Worm (Caenorhabditis elegans) whole organism, L3 larva: ENCODE results near the gene R12B2.6.

ENCODE experiments used
- R02D3.7 ChIP-seq: fragments of 150-350 bp; optimal IDR thresholded peaks from 2 replicates; lab custom pipeline; 2014; ENCODE audit warnings: missing biosample characterization, missing genetic modification characterization
- ZK546.5 ChIP-seq: sonication (generic microtip); optimal IDR thresholded peaks from 2 replicates; lab custom pipeline; 2017; ENCODE audit warnings: missing biosample characterization, missing genetic modification characterization
- aly-2 ChIP-seq: fragments of 150-350 bp; optimal IDR thresholded peaks from 2 replicates; lab custom pipeline; 2014; ENCODE audit warnings: missing biosample characterization, missing genetic modification characterization
- ama-1 ChIP-seq: fragments of 150-350 bp; optimal IDR thresholded peaks from 2 replicates; lab custom pipeline; 2018
- ceh-28 ChIP-seq: fragments of 150-350 bp; optimal IDR thresholded peaks from 2 replicates; lab custom pipeline; 2014; ENCODE audit warnings: missing biosample characterization, missing genetic modification reagents, missing genetic modification characterization
- ceh-9 ChIP-seq: sonication (generic microtip); optimal IDR thresholded peaks from 2 replicates; lab custom pipeline; 2018; ENCODE audit warnings: missing biosample characterization, missing genetic modification characterization
- daf-12 ChIP-seq: fragments of 150-350 bp; optimal IDR thresholded peaks from 2 replicates; lab custom pipeline; 2014; ENCODE audit warnings: missing biosample characterization, missing genetic modification reagents, missing genetic modification characterization
- egl-27 ChIP-seq: sonication (generic microtip); optimal IDR thresholded peaks from 4 replicates; lab custom pipeline; 2017; ENCODE audit warnings: missing biosample characterization, missing genetic modification reagents, missing genetic modification characterization
- egl-5 ChIP-seq: fragments of 150-350 bp; optimal IDR thresholded peaks from 2 replicates; lab custom pipeline; 2017; ENCODE audit warnings: missing biosample characterization, missing genetic modification reagents, missing genetic modification characterization, inconsistent platforms
- elt-1 ChIP-seq: fragments of 150-350 bp; optimal IDR thresholded peaks from 2 replicates; lab custom pipeline; 2014; ENCODE audit warnings: missing biosample characterization, missing genetic modification characterization
- elt-2 ChIP-seq: sonication (generic microtip); optimal IDR thresholded peaks from 2 replicates; lab custom pipeline; 2016; ENCODE audit warnings: missing genetic modification reagents, mild to moderate bottlenecking, missing genetic modification characterization, missing compliant biosample characterization
- elt-3 ChIP-seq, 3 experiments: fragments of 150-350 bp in 1 of 3; sonication (generic microtip) in 2 of 3; optimal IDR thresholded peaks; 2 replicates in 2 of 3; 4 replicates in 1 of 3; lab custom pipeline; 2014 to 2017; ENCODE audit warnings: missing biosample characterization in 3 of 3, missing genetic modification characterization in 3 of 3
- eor-1 ChIP-seq, 2 experiments: fragments of 150-350 bp; optimal IDR thresholded peaks; 2 replicates each; lab custom pipeline; 2014 to 2018; ENCODE audit warnings: missing biosample characterization in 2 of 2, missing genetic modification characterization in 2 of 2
- fos-1 ChIP-seq: fragments of 150-350 bp; optimal IDR thresholded peaks from 2 replicates; lab custom pipeline; 2014; ENCODE audit warnings: missing biosample characterization, missing genetic modification characterization
- hmg-11 ChIP-seq: sonication (generic microtip); optimal IDR thresholded peaks from 2 replicates; lab custom pipeline; 2016; ENCODE audit warnings: missing genetic modification characterization, missing compliant biosample characterization
- jun-1 ChIP-seq: fragments of 150-350 bp; optimal IDR thresholded peaks from 2 replicates; lab custom pipeline; 2014; ENCODE audit warnings: missing biosample characterization, missing genetic modification reagents, missing genetic modification characterization
- lin-15B ChIP-seq: fragments of 150-350 bp; optimal IDR thresholded peaks from 2 replicates; lab custom pipeline; 2014; ENCODE audit warnings: missing biosample characterization, missing genetic modification characterization
- lin-39 ChIP-seq: fragments of 150-350 bp; optimal IDR thresholded peaks from 2 replicates; lab custom pipeline; 2018; ENCODE audit warnings: missing biosample characterization, missing genetic modification reagents, missing genetic modification characterization
- lsy-12 ChIP-seq: sonication (generic microtip); optimal IDR thresholded peaks from 2 replicates; lab custom pipeline; 2016; ENCODE audit warnings: mild to moderate bottlenecking, missing genetic modification characterization, missing compliant biosample characterization
- mdl-1 ChIP-seq: fragments of 150-350 bp; optimal IDR thresholded peaks from 2 replicates; lab custom pipeline; 2014; ENCODE audit warnings: missing biosample characterization, missing genetic modification characterization
- nfya-1 ChIP-seq: sonication (generic microtip); optimal IDR thresholded peaks from 2 replicates; lab custom pipeline; 2017; ENCODE audit warnings: missing genetic modification characterization, mild to moderate bottlenecking, missing compliant biosample characterization, antibody characterized with exemption, moderate library complexity; ENCODE audit not compliant: insufficient read depth
- nhr-11 ChIP-seq: fragments of 150-350 bp; optimal IDR thresholded peaks from 2 replicates; lab custom pipeline; 2014; ENCODE audit warnings: missing biosample characterization, missing genetic modification characterization
- nhr-23 ChIP-seq: fragments of 150-350 bp; optimal IDR thresholded peaks from 2 replicates; lab custom pipeline; 2014; ENCODE audit warnings: missing biosample characterization, missing genetic modification reagents, missing genetic modification characterization
- nhr-237 ChIP-seq: fragments of 150-350 bp; optimal IDR thresholded peaks from 2 replicates; lab custom pipeline; 2014; ENCODE audit warnings: missing biosample characterization, missing genetic modification characterization
- nhr-25 ChIP-seq: sonication (generic microtip); optimal IDR thresholded peaks from 2 replicates; lab custom pipeline; 2017; ENCODE audit warnings: missing biosample characterization, missing genetic modification characterization
- nhr-28 ChIP-seq: fragments of 150-350 bp; optimal IDR thresholded peaks from 2 replicates; lab custom pipeline; 2014; ENCODE audit warnings: missing biosample characterization, missing genetic modification characterization
- nhr-43 ChIP-seq: sonication (generic microtip); optimal IDR thresholded peaks from 2 replicates; lab custom pipeline; 2016; ENCODE audit warnings: mild to moderate bottlenecking, missing genetic modification characterization, missing compliant biosample characterization; ENCODE audit not compliant: poor library complexity, severe bottlenecking
- nhr-77 ChIP-seq: fragments of 150-350 bp; optimal IDR thresholded peaks from 2 replicates; lab custom pipeline; 2014; ENCODE audit warnings: missing biosample characterization, missing genetic modification characterization
- pha-4 ChIP-seq: fragments of 150-350 bp; optimal IDR thresholded peaks from 2 replicates; lab custom pipeline; 2014; ENCODE audit warnings: missing biosample characterization, missing genetic modification reagents, missing genetic modification characterization
- pqm-1 ChIP-seq: fragments of 150-350 bp; optimal IDR thresholded peaks from 2 replicates; lab custom pipeline; 2017; ENCODE audit warnings: missing biosample characterization, missing genetic modification characterization, inconsistent platforms
- snpc-4 ChIP-seq: fragments of 150-350 bp; optimal IDR thresholded peaks from 2 replicates; lab custom pipeline; 2014; ENCODE audit warnings: missing biosample characterization, missing genetic modification characterization
- unc-39 ChIP-seq: sonication (generic microtip); optimal IDR thresholded peaks from 4 replicates; lab custom pipeline; 2017; ENCODE audit warnings: missing biosample characterization, missing genetic modification characterization
- unc-62 ChIP-seq: fragments of 150-350 bp; sonication (generic microtip); optimal IDR thresholded peaks from 4 replicates; lab custom pipeline; 2014; ENCODE audit warnings: missing biosample characterization, missing genetic modification reagents, missing genetic modification characterization
- ztf-4 ChIP-seq: fragments of 150-350 bp; optimal IDR thresholded peaks from 2 replicates; lab custom pipeline; 2014; ENCODE audit warnings: missing biosample characterization, missing genetic modification characterization

Gene R12B2.6

DNA sequence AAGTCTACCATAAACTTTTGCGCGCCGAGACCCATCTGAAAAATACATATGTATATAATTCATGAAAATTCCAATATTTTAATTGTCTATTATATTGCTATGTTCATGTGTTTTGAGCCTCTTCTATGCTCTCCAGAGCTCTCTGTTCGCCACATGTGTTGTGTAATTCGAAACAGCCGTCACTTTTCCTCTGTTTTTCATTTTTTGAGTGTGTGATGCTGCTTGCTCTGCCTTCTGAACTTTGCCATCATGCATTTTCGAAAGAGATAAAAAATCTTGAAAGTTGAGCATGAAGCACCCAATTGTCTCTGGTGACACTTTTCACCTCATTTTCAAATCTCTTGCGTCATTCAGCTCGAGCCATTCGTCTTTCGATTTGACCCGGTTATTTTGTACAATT lies 38.3 kb upstream of the R12B2.6 start:
- no peak for TF ChIP-seq eor-1 (tag; optimal IDR thresholded peaks at IDR 0.05; lab: Kevin White, UChicago)
- TF ChIP-seq snpc-4: no peak
- peak; percentile 49 for TF ChIP-seq egl-5 (tag; lab: Kevin White, UChicago)

DNA sequence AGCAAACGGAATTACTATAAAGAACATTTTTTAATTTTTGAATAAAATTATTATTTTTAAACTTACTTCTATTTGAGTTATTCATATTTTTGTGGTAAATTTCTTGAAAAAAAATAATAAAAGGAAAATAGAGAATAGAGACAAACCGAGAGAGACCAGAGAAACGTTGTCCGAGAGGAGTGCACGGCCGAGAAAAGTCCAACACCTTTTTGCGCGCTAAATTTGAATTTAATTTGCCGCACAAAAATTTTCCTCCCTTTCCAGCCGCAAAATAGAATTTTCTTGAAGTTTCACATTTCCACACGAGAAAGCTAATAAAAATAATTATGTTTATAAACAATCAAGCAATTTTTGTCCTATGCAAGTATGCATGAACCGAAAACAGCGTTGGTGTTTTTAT lies 37.8 kb upstream of the R12B2.6 start, which contains the start of the genes F01F1.11 and F01F1.3:
TSS of gene F01F1.11 (minus strand) at position 118 of the 400 bp plus-strand sequence.
TSS of gene F01F1.3 (plus strand) at position 179 of the 400 bp plus-strand sequence.
- TF ChIP-seq nhr-11 (tag; lab: Kevin White, UChicago): no peak
- TF ChIP-seq nfya-1: peak; percentile 80
- peak; percentile 28 for TF ChIP-seq pqm-1 (tag; lab: Kevin White, UChicago)
- peak; percentile 13 for TF ChIP-seq elt-2
- peak; percentile 69 for TF ChIP-seq lin-15B
- no peak for TF ChIP-seq nhr-28 (tag; lab: Kevin White, UChicago)
- no peak for TF ChIP-seq aly-2 (tag; lab: Kevin White, UChicago)
- peak; percentile 84 for TF ChIP-seq nhr-23 (tag; lab: Kevin White, UChicago)
- TF ChIP-seq nhr-43 (tag; lab: Kevin White, UChicago): peak; percentile 85
- TF ChIP-seq ceh-9 (tag; lab: Kevin White, UChicago): no peak
- peak; percentile 67 for TF ChIP-seq R02D3.7 (tag; lab: Kevin White, UChicago)
- peak; percentile 3 for TF ChIP-seq hmg-11 (tag; lab: Kevin White, UChicago)
- no peak for TF ChIP-seq egl-5 (tag; lab: Kevin White, UChicago)
- TF ChIP-seq lin-39 (tag; lab: Kevin White, UChicago): peak; percentile 26
- no peak for TF ChIP-seq unc-39 (tag; lab: Kevin White, UChicago)
- no peak for TF ChIP-seq fos-1
- TF ChIP-seq nhr-25 (tag; lab: Kevin White, UChicago): peak; percentile 62
- no peak for TF ChIP-seq nhr-77
- TF ChIP-seq pha-4 (tag; lab: Kevin White, UChicago): peak; percentile 91
- TF ChIP-seq jun-1 (tag; lab: Kevin White, UChicago): peak; percentile 3
- peak; percentile 32 for TF ChIP-seq snpc-4
- peak; percentile 73 for TF ChIP-seq lsy-12
- peak; percentile 22 for TF ChIP-seq ceh-28 (tag; lab: Kevin White, UChicago)
- TF ChIP-seq ZK546.5 (tag; lab: Kevin White, UChicago): no peak
- TF ChIP-seq, all 47 proteins: peak for 15

DNA sequence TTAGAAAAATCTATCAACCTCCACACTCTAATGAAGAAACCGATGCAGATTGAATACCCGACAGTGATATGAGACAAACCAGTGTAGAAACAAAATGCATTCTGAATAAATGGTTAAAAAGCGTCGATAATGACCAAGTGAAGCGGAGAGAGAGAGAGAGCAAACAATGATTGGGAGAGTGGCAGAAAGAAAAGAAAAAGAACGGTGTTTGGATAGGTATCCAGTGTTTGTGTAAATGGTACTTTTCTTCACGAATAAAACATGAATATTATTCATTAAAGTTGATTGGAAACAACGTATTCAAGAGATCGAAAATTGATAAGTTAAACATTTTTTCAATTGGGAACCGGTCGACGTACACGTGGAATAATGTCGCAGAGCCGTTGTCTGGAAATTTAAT lies 35.5 kb upstream of the R12B2.6 start, which contains the start of gene F01F1.15:
TSS of gene F01F1.15 (minus strand) at position 101 of the 400 bp plus-strand sequence.
- TF ChIP-seq nhr-11 (tag; lab: Kevin White, UChicago): no peak
- peak; percentile 13 for TF ChIP-seq pha-4 (tag; lab: Kevin White, UChicago)

DNA sequence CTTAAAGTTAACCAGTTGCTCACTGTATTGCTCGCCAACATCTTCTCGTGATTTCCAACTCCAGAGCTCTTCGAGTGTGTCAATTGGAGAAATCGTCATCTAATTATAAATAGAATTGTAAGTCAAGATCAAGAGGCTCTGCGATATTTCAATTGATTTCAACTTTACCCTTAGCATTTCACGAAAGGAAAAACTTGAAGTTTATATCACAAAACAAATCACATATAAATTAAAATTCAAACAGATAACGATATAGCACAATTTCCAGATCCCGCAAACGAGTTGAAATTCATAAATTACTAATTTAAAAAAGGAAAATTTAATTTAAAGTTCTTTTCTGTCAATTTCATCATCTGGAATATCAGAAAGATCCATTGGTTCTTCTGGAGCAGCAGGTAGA lies 34.4 kb upstream of the R12B2.6 start, which contains the start of gene eng-1:
TSS of gene eng-1 (minus strand) at position 101 of the 400 bp plus-strand sequence.
- TF ChIP-seq jun-1 (tag; lab: Kevin White, UChicago) (no peak), egl-27 (tag; lab: Kevin White, UChicago) (no peak), mdl-1 (no peak), elt-1 (tag; lab: Kevin White, UChicago) (no peak), hmg-11 (tag; lab: Kevin White, UChicago) (no peak), ama-1 (lab: Kevin White, UChicago) (no peak), ceh-28 (tag; lab: Kevin White, UChicago) (no peak), nhr-237 (tag; lab: Kevin White, UChicago) (no peak), elt-3 (tag; optimal IDR thresholded peaks at IDR 0.05; lab: Kevin White, UChicago) (no peak), nhr-23 (tag; lab: Kevin White, UChicago) (no peak), unc-62 (GFP tag; lab: Kevin White, UChicago) (no peak), pha-4 (tag; lab: Kevin White, UChicago) (no peak), ztf-4 (tag; lab: Kevin White, UChicago) (no peak), nhr-25 (tag; lab: Kevin White, UChicago) (no peak), nhr-77 (no peak), daf-12 (tag; lab: Kevin White, UChicago) (no peak)

DNA sequence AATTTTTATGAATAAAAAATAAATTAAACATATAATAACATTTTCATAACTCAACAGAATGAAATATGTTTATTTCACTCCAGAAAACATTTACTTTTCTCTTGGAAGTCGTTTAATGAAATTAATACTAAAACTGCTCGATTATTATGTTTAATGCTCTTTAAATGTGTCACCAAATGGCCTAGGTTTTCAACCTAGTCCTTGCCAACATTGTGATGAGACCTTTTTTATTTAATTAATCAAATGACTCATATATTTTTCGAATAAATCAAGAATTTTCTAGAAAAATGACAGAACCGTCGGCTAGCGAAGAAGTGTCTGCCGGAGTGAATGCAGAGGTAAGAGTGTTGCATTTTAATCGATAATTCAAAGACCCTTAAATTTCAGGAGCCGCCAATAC lies 30.3 kb upstream of the R12B2.6 start, which contains the start of gene rabn-5:
TSS of gene rabn-5 (plus strand) at position 284 of the 400 bp plus-strand sequence.
- TF ChIP-seq aly-2 (tag; lab: Kevin White, UChicago) (no peak), pha-4 (tag; lab: Kevin White, UChicago) (peak; percentile 5)
